Worm (Caenorhabditis elegans): Measurements from ENCODE around the gene idpp-16.

- no peak for TF ChIP-seq pha-4 (tag; optimal IDR thresholded peaks at IDR 0.05)
- no peak for TF ChIP-seq ccch-3 (GFP tag; optimal IDR thresholded peaks at IDR 0.05)
- TF ChIP-seq repo-1 (tag; optimal IDR thresholded peaks at IDR 0.05): no peak
- TF ChIP-seq ama-1 (optimal IDR thresholded peaks at IDR 0.05): no peak
- TF ChIP-seq ama-1 (GFP tag; optimal IDR thresholded peaks at IDR 0.05): no peak
- TF ChIP-seq unc-62 (GFP tag; optimal IDR thresholded peaks at IDR 0.05): no peak
- TF ChIP-seq let-526 (GFP tag; IDR thresholded peaks at IDR 0.05): no peak
- TF ChIP-seq tbp1 (GFP tag; optimal IDR thresholded peaks at IDR 0.05): no peak
- no peak for TF ChIP-seq B0019.2 (GFP tag; conservative IDR thresholded peaks at IDR 0.05)
Measured at ce11 chrV:11593888-11594287, 12.4 kb downstream of the idpp-16 start.
